Fruit fly (Drosophila melanogaster) S2 (cell line): ENCODE measurements around the gene CG13896.

ENCODE experiments used
- CG8478 ChIP-seq: fragments of >200 bp; optimal IDR thresholded peaks from 2 replicates; lab custom pipeline; 2018
- CTCF ChIP-seq, 2 experiments: fragments of >200 bp; optimal IDR thresholded peaks; 2 replicates each; lab custom pipeline; 2018

- TF ChIP-seq CTCF (optimal IDR thresholded peaks at IDR 0.05; lab: Kevin White, UChicago) (no peak), CG8478 (lab: Kevin White, UChicago) (no peak)
These were observed 32.7 kb upstream of the CG13896 start for dm6 chr3L:744290-744804.
